ENCODE assay signal across 6 worm cellular contexts in the genomic region with DNA sequence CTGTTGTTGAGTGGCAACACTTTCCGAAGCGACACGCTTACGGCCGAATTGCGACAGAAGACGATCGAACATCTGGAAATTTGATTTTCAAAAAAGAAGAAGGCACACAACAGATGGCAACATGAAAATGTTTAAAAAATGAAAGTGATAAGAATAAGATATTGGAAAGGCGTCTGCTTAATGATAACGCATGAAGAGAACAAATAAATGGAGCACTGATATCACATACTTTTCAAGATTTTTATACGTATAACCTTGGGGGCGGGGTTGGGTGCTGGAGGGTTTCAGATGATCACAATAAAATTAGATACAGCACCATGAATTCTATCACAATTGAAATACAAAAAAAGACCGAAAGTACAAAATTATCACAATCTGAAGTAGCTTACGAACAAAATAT.
A peak's percentile ranks its signal among the peaks of the same experiment; 100 is the strongest.
TF ChIP-seq lines count a peak whose summit lies in the region.

A gene (minus strand): TSS at position 72 of the 400 bp plus-strand sequence.

TF ChIP-seq in whole organism, L1 larva, 84 proteins besides CTCF, POLR2A, EP300 and RAD21:
- TF ChIP-seq elt-2 (tag; optimal IDR thresholded peaks at IDR 0.05; lab: Kevin White, UChicago): peak; percentile 75
- no peak for TF ChIP-seq nhr-77 (tag; optimal IDR thresholded peaks at IDR 0.05; lab: Kevin White, UChicago)
- no peak for TF ChIP-seq lin-39 (tag; optimal IDR thresholded peaks at IDR 0.05; lab: Kevin White, UChicago)
- peak; percentile 52 for TF ChIP-seq pqm-1 (tag; optimal IDR thresholded peaks at IDR 0.05; lab: Kevin White, UChicago)

TF ChIP-seq in whole organism, L2 larva, 48 proteins besides CTCF, POLR2A, EP300 and RAD21:
- TF ChIP-seq snpc-4 (tag; optimal IDR thresholded peaks at IDR 0.05; lab: Kevin White, UChicago) (no peak), F13H6.1 (tag; optimal IDR thresholded peaks at IDR 0.05; lab: Kevin White, UChicago) (peak; percentile 6), fos-1 (tag; optimal IDR thresholded peaks at IDR 0.05; lab: Kevin White, UChicago) (peak; percentile 63)
TF ChIP-seq in whole organism, L2 larva: peak in this region for 2.

TF ChIP-seq in whole organism, L3 larva, 47 proteins besides CTCF, POLR2A, EP300 and RAD21:
- TF ChIP-seq elt-2 (tag; optimal IDR thresholded peaks at IDR 0.05; lab: Kevin White, UChicago) (peak; percentile 92), elt-3 (tag; optimal IDR thresholded peaks at IDR 0.05; lab: Kevin White, UChicago) (no peak), skn-1 (tag; optimal IDR thresholded peaks at IDR 0.05; lab: Kevin White, UChicago) (no peak), pqm-1 (tag; optimal IDR thresholded peaks at IDR 0.05; lab: Kevin White, UChicago) (peak; percentile 42), lsy-12 (tag; optimal IDR thresholded peaks at IDR 0.05; lab: Kevin White, UChicago) (no peak)

TF ChIP-seq in whole organism, L4 larva, 104 proteins besides CTCF, POLR2A, EP300 and RAD21:
- TF ChIP-seq set-16 (GFP tag; IDR thresholded peaks at IDR 0.05; lab: Robert Waterston, UW): no peak
- peak; percentile 46; the same call in 1 of the 2 replicates for TF ChIP-seq dmd-6 (GFP tag; IDR thresholded peaks at IDR 0.05; lab: Robert Waterston, UW)
- peak; percentile 1 for TF ChIP-seq mep-1 (tag; optimal IDR thresholded peaks at IDR 0.05; lab: Kevin White, UChicago)
- 0 out of 2 replicates have a peak, but pooled peaks have one; percentile 28 for TF ChIP-seq php-3 (GFP tag; IDR thresholded peaks at IDR 0.05; lab: Robert Waterston, UW)
- no peak for TF ChIP-seq spr-1 (tag; optimal IDR thresholded peaks at IDR 0.05; lab: Kevin White, UChicago)
- TF ChIP-seq hlh-30 (tag; optimal IDR thresholded peaks at IDR 0.05; lab: Kevin White, UChicago; ENCODE audit: insufficient read depth): no peak
- TF ChIP-seq nhr-76 (tag; optimal IDR thresholded peaks at IDR 0.05; lab: Kevin White, UChicago): no peak
- peak; percentile 58 for TF ChIP-seq dve-1 (tag; optimal IDR thresholded peaks at IDR 0.05; lab: Kevin White, UChicago; ENCODE audit: insufficient read depth)
- TF ChIP-seq nhr-28 (tag; optimal IDR thresholded peaks at IDR 0.05; lab: Kevin White, UChicago): peak; percentile 37
- TF ChIP-seq hlh-11 (tag; optimal IDR thresholded peaks at IDR 0.05; lab: Kevin White, UChicago): peak; percentile 50
- no peak for TF ChIP-seq ces-1 (GFP tag; optimal IDR thresholded peaks at IDR 0.05; lab: Kevin White, UChicago)
- TF ChIP-seq pqm-1 (tag; optimal IDR thresholded peaks at IDR 0.05; lab: Kevin White, UChicago): peak; percentile 84
- TF ChIP-seq ztf-7 (tag; optimal IDR thresholded peaks at IDR 0.05; lab: Kevin White, UChicago): no peak
- TF ChIP-seq daf-16 (GFP tag; optimal IDR thresholded peaks at IDR 0.05; lab: Kevin White, UChicago): no peak
- peak; percentile 51 for TF ChIP-seq daf-16 (tag; optimal IDR thresholded peaks at IDR 0.05; lab: Kevin White, UChicago)
- no peak for TF ChIP-seq mxl-2 (GFP tag; conservative IDR thresholded peaks at IDR 0.05; lab: Robert Waterston, UW)
- no peak for TF ChIP-seq nhr-111 (GFP tag; optimal IDR thresholded peaks at IDR 0.05; lab: Kevin White, UChicago)
- TF ChIP-seq lim-7 (GFP tag; IDR thresholded peaks at IDR 0.05; lab: Robert Waterston, UW): no peak
- no peak for TF ChIP-seq lin-1 (GFP tag; IDR thresholded peaks at IDR 0.05; lab: Robert Waterston, UW)
- no peak for TF ChIP-seq daf-19 (GFP tag; conservative IDR thresholded peaks at IDR 0.05; lab: Robert Waterston, UW)
- no peak for TF ChIP-seq T26A8.4 (GFP tag; IDR thresholded peaks at IDR 0.05; lab: Robert Waterston, UW)
- TF ChIP-seq saeg-2 (GFP tag; IDR thresholded peaks at IDR 0.05; lab: Robert Waterston, UW): no peak
- TF ChIP-seq dmd-8 (GFP tag; IDR thresholded peaks at IDR 0.05; lab: Robert Waterston, UW): no peak
- peak; percentile 9 for TF ChIP-seq ama-1 (optimal IDR thresholded peaks at IDR 0.05; lab: Kevin White, UChicago)
- TF ChIP-seq aha-1 (tag; lab: Kevin White, UChicago): peak; percentile 77
- TF ChIP-seq mdl-1 (tag; optimal IDR thresholded peaks at IDR 0.05; lab: Kevin White, UChicago): no peak

TF ChIP-seq in whole organism, late embryonic, 69 proteins besides CTCF, POLR2A, EP300 and RAD21:
- TF ChIP-seq ceh-24 (tag; optimal IDR thresholded peaks at IDR 0.05; lab: Kevin White, UChicago) (no peak), pax-1 (tag; optimal IDR thresholded peaks at IDR 0.05; lab: Kevin White, UChicago) (no peak), C38D4.7 (GFP tag; optimal IDR thresholded peaks at IDR 0.05; lab: Kevin White, UChicago) (no peak), unc-3 (GFP tag; conservative IDR thresholded peaks at IDR 0.05; lab: Robert Waterston, UW) (no peak), unc-3 (tag; optimal IDR thresholded peaks at IDR 0.05; lab: Kevin White, UChicago) (no peak), ceh-9 (tag; optimal IDR thresholded peaks at IDR 0.05; lab: Kevin White, UChicago) (no peak), elt-2 (tag; optimal IDR thresholded peaks at IDR 0.05; lab: Kevin White, UChicago) (peak; percentile 74), rnt-1 (tag; optimal IDR thresholded peaks at IDR 0.05; lab: Kevin White, UChicago) (no peak)

TF ChIP-seq in whole organism, young adult, 124 proteins besides CTCF, POLR2A, EP300 and RAD21:
- TF ChIP-seq nhr-80 (tag; optimal IDR thresholded peaks at IDR 0.05; lab: Kevin White, UChicago) (peak; percentile 26), nfya-2 (GFP tag; IDR thresholded peaks at IDR 0.05; lab: Robert Waterston, UW) (no peak), unc-130 (GFP tag; optimal IDR thresholded peaks at IDR 0.05; lab: Kevin White, UChicago) (no peak)
